Worm (Caenorhabditis elegans): Measurements from ENCODE around the gene F11C1.7.

ce11 chrX:12946533-12946932, 42.6 kb upstream of the F11C1.7 start, which contains the start of gene C05E7.3:
- TF ChIP-seq ama-1 (optimal IDR thresholded peaks at IDR 0.05) (no peak), F13C5.2 (tag; optimal IDR thresholded peaks at IDR 0.05) (no peak), pes-1 (GFP tag; IDR thresholded peaks at IDR 0.05) (no peak), flt-1 (GFP tag; IDR thresholded peaks at IDR 0.05) (no peak), ceh-36 (tag; optimal IDR thresholded peaks at IDR 0.05) (no peak), scrt-1 (GFP tag; IDR thresholded peaks at IDR 0.05) (no peak), hnd-1 (tag; optimal IDR thresholded peaks at IDR 0.05) (no peak), tra-4 (tag; optimal IDR thresholded peaks at IDR 0.05) (no peak)

Measured in whole organism, early embryonic.